Worm (Caenorhabditis elegans): ENCODE measurements around the gene F20B6.10.

F20B6.10 gene

DNA sequence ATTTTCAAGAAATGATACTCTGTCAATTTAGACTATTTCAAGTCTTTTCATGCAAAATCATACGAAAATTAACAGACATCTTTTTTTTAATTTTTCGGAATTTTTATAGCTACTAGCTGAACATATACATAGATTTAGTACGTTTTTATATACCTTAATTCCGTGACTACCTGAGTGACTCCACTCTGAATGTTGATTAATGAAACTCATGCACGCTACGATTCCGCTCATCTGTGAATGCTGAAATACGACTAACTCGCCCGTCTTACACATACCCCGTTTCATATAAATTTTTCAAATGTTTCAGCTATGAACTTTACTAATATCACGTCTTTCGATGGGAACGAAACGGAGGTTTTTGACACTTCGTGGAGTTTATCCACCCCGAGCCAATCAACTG lies 49.8 kb downstream of the F20B6.10 start, which contains the start of gene ZK470.14:
ZK470.14 (plus strand) TSS at position 301 of the 400 bp plus-strand sequence.
- TF ChIP-seq tbx-2 (tag; optimal IDR thresholded peaks at IDR 0.05): no peak
